Fruit fly (Drosophila melanogaster): Measurements from ENCODE around the gene PKD.

dm6 chr3R:18288677-18289076 lies 25.5 kb downstream of the PKD start, which contains the start of gene CG7131:
- no peak for TF ChIP-seq Hr83 (GFP tag; optimal IDR thresholded peaks at IDR 0.05; ENCODE audit: poor library complexity, severe bottlenecking)
- no peak for TF ChIP-seq br (GFP tag; optimal IDR thresholded peaks at IDR 0.05)
- no peak for TF ChIP-seq foxo (GFP tag; optimal IDR thresholded peaks at IDR 0.05)
- no peak for TF ChIP-seq dsf (GFP tag; optimal IDR thresholded peaks at IDR 0.05; ENCODE audit: borderline replicate concordance)
- no peak for TF ChIP-seq Sp1 (GFP tag; optimal IDR thresholded peaks at IDR 0.05)
- no peak for TF ChIP-seq CG32264 (GFP tag; optimal IDR thresholded peaks at IDR 0.05)
